Worm (Caenorhabditis elegans) whole organism, L3 larva: ENCODE measurements around the gene epg-7.
A peak's percentile ranks its signal among the peaks of the same experiment; 100 is the strongest.

ENCODE experiments used
- ama-1 ChIP-seq: fragments of 150-350 bp; optimal IDR thresholded peaks from 2 replicates; lab custom pipeline; 2018
- ceh-16 ChIP-seq: sonication (generic microtip); optimal IDR thresholded peaks from 2 replicates; lab custom pipeline; 2017; ENCODE audit warnings: missing biosample characterization, missing genetic modification characterization
- elt-3 ChIP-seq, 3 experiments: fragments of 150-350 bp in 1 of 3; sonication (generic microtip) in 2 of 3; optimal IDR thresholded peaks; 2 replicates in 2 of 3; 4 replicates in 1 of 3; lab custom pipeline; 2014 to 2017; ENCODE audit warnings: missing biosample characterization in 3 of 3, missing genetic modification characterization in 3 of 3
- fkh-10 ChIP-seq: sonication (generic microtip); optimal IDR thresholded peaks from 2 replicates; lab custom pipeline; 2017; ENCODE audit warnings: missing biosample characterization, missing genetic modification reagents, missing genetic modification characterization
- nhr-12 ChIP-seq: fragments of 150-350 bp; optimal IDR thresholded peaks from 2 replicates; lab custom pipeline; 2014; ENCODE audit warnings: missing biosample characterization, missing genetic modification characterization
- unc-62 ChIP-seq: fragments of 150-350 bp; sonication (generic microtip); optimal IDR thresholded peaks from 4 replicates; lab custom pipeline; 2014; ENCODE audit warnings: missing biosample characterization, missing genetic modification reagents, missing genetic modification characterization
- ztf-4 ChIP-seq: fragments of 150-350 bp; optimal IDR thresholded peaks from 2 replicates; lab custom pipeline; 2014; ENCODE audit warnings: missing biosample characterization, missing genetic modification characterization

DNA sequence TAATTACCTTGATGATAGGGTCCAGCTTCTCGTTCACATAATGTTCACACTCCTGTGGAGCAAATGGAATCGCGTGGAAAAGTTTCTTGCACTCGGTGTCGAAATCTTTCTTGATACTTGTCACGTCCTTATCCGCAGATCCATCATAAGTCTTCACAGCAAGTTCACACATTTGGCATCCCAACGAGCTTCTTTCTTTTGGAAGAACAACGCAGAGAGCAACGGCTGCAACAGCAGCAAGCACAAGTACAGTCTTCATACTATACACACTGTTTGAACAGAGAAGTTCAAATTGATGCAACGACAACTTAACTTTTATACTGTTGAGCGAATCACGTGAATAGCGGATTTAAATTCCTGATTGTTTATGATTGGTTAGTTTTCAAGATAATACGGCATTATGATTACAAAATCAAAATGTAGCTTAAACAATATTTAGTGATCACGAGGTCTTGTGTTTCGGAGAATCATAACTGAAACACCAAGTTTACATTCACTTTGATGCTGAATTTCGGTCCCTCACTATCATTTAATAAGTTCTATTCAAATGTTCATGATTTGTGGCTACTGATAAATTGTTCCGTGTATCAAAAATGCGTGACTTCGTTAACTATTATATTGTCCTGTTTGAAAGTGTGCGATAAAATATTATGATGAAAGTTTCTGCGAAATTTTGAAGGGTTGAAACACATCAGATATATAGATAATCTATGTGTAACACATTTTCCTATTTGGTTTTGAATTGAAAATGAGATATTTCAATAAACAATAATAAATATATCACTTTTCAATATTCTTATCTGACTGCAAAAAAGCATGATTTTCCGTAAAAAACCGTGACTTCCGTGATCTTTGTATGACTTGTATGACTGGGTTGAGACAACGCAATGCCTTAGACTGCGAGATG lies 17.8 kb upstream of the epg-7 start, which contains the start of the genes spp-2 and spp-6:
- TF ChIP-seq elt-3 (tag; optimal IDR thresholded peaks at IDR 0.05; lab: Kevin White, UChicago) (no peak), unc-62 (GFP tag; lab: Kevin White, UChicago) (no peak), ztf-4 (tag; lab: Kevin White, UChicago) (no peak), fkh-10 (GFP tag; lab: Kevin White, UChicago) (no peak), ceh-16 (tag; lab: Kevin White, UChicago) (no peak), ama-1 (lab: Kevin White, UChicago) (peak; percentile 71), nhr-12 (tag; lab: Kevin White, UChicago) (no peak)
